Worm (Caenorhabditis elegans): Measurements from ENCODE around the gene rpia-1.

- TF ChIP-seq med-1 (GFP tag; optimal IDR thresholded peaks at IDR 0.05; ENCODE audit: insufficient read depth): no peak
- no peak for TF ChIP-seq ztf-29 (GFP tag; IDR thresholded peaks at IDR 0.05)
These were observed 32.4 kb upstream of the rpia-1 start, which contains the start of gene ZK418.10 for ce11 chrIII:7090545-7090944.

Data from whole organism, midembryonic.